Fruit fly (Drosophila melanogaster) whole organism, pupa: ENCODE data around the gene Cht11.
A peak's percentile ranks its signal among the peaks of the same experiment; 100 is the strongest.

Experiments used
- CG10348 ChIP-seq: fragments of 200-800 bp; sonication (Bioruptor generic); IDR thresholded peaks from 2 replicates; pipeline ENCODE4 v1.3.6; 2022; ENCODE audit warnings: missing biosample characterization, missing genetic modification characterization
- CG14655 ChIP-seq: fragments of 200-800 bp; sonication (Bioruptor generic); optimal IDR thresholded peaks from 3 replicates; lab custom pipeline; 2017; ENCODE audit warnings: mild to moderate bottlenecking, missing biosample characterization, missing genetic modification reagents, missing genetic modification characterization
- CG9948 ChIP-seq: fragments of 200-800 bp; sonication (Bioruptor generic); optimal IDR thresholded peaks from 2 replicates; lab custom pipeline; 2018; ENCODE audit warnings: missing biosample characterization, mild to moderate bottlenecking, missing genetic modification characterization, moderate library complexity
- EcR ChIP-seq: fragments of 200-800 bp; sonication (Bioruptor generic); optimal IDR thresholded peaks from 3 replicates; lab custom pipeline; 2019; ENCODE audit warnings: missing biosample characterization, missing genetic modification characterization, mild to moderate bottlenecking, moderate library complexity, missing genetic modification reagents
- Ets98B ChIP-seq: fragments of 200-800 bp; sonication (Bioruptor generic); IDR thresholded peaks from 2 replicates; pipeline ENCODE4 v1.3.6; 2022; ENCODE audit warnings: missing biosample characterization, missing genetic modification characterization
- rn ChIP-seq: fragments of 200-800 bp; sonication (Bioruptor generic); IDR thresholded peaks from 2 replicates; pipeline ENCODE4 v1.3.6; 2022; ENCODE audit warnings: missing biosample characterization, missing genetic modification characterization

- TF ChIP-seq CG9948 (peak; percentile 79), EcR (no peak), CG10348 (GFP tag; lab: Robert Waterston, UW) (no peak; the same call in 1 of the 2 replicates), CG14655 (GFP tag; lab: Kevin White, UChicago) (peak; percentile 85), rn (GFP tag; lab: Robert Waterston, UW) (peak; percentile 50), Ets98B (peak; percentile 88)
These were observed 5.2 kb upstream of the Cht11 start for dm6 chrX:6854563-6854962.
